Worm (Caenorhabditis elegans): ENCODE results near the gene T12A7.10.
A peak's percentile ranks its signal among the peaks of the same experiment; 100 is the strongest.

The T12A7.10 gene

ce11 chrIV:11760700-11761459, 6.0 kb upstream of the T12A7.10 start, which contains the start of gene T12A7.2:
Gene T12A7.2 (minus strand): TSS chrIV:11761111.
- TF ChIP-seq F13H6.1 (tag; optimal IDR thresholded peaks at IDR 0.05) (peak; percentile 36), ceh-16 (tag; optimal IDR thresholded peaks at IDR 0.05) (no peak), sma-9 (GFP tag; optimal IDR thresholded peaks at IDR 0.05) (peak; percentile 35), sma-9 (tag; optimal IDR thresholded peaks at IDR 0.05) (no peak), aly-2 (tag; optimal IDR thresholded peaks at IDR 0.05) (no peak), ztf-11 (tag; optimal IDR thresholded peaks at IDR 0.05) (no peak), mbf-1 (tag; optimal IDR thresholded peaks at IDR 0.05) (no peak), ZK546.5 (tag; optimal IDR thresholded peaks at IDR 0.05) (no peak), lin-13 (GFP tag; optimal IDR thresholded peaks at IDR 0.05) (no peak), unc-55 (GFP tag; optimal IDR thresholded peaks at IDR 0.05) (peak; percentile 54)

- TF ChIP-seq aly-2 (tag; optimal IDR thresholded peaks at IDR 0.05) (no peak), mbf-1 (tag; optimal IDR thresholded peaks at IDR 0.05) (no peak), elt-1 (tag; optimal IDR thresholded peaks at IDR 0.05) (no peak), Y55F3AM.14 (GFP tag; optimal IDR thresholded peaks at IDR 0.05) (no peak), C34F6.9 (tag; optimal IDR thresholded peaks at IDR 0.05) (peak; percentile 15), lsy-2 (tag; optimal IDR thresholded peaks at IDR 0.05) (peak in 1 of 2 experiments; percentile 49), nhr-10 (tag; optimal IDR thresholded peaks at IDR 0.05) (no peak), crh-2 (tag; optimal IDR thresholded peaks at IDR 0.05) (peak; percentile 29), ztf-4 (tag; optimal IDR thresholded peaks at IDR 0.05) (no peak), nhr-6 (tag; optimal IDR thresholded peaks at IDR 0.05) (peak; percentile 8), F13H6.1 (tag; optimal IDR thresholded peaks at IDR 0.05) (no peak), unc-55 (GFP tag; optimal IDR thresholded peaks at IDR 0.05) (peak; percentile 10), ceh-82 (tag; optimal IDR thresholded peaks at IDR 0.05) (no peak)
Measured at ce11 chrIV:11759852-11760251, 4.9 kb upstream of the T12A7.10 start.

ce11 chrIV:11755907-11756306, 1.0 kb upstream of the T12A7.10 start, which contains the start of gene T12A7.9:
Gene T12A7.9 (minus strand): TSS chrIV:11756007.
- TF ChIP-seq elt-1 (tag; optimal IDR thresholded peaks at IDR 0.05) (no peak), nhr-237 (tag; optimal IDR thresholded peaks at IDR 0.05) (no peak), nhr-77 (tag; optimal IDR thresholded peaks at IDR 0.05) (no peak), ztf-1 (GFP tag; conservative IDR thresholded peaks at IDR 0.05) (no peak), lin-13 (GFP tag; optimal IDR thresholded peaks at IDR 0.05) (no peak), unc-39 (tag; optimal IDR thresholded peaks at IDR 0.05) (no peak), sem-4 (tag; optimal IDR thresholded peaks at IDR 0.05) (no peak), lsy-2 (tag; optimal IDR thresholded peaks at IDR 0.05) (no peak), Y55F3AM.14 (GFP tag; optimal IDR thresholded peaks at IDR 0.05) (no peak), nhr-10 (tag; optimal IDR thresholded peaks at IDR 0.05) (no peak), peb-1 (tag; optimal IDR thresholded peaks at IDR 0.05) (no peak), alr-1 (tag; optimal IDR thresholded peaks at IDR 0.05) (no peak)

- TF ChIP-seq dmd-4 (tag; optimal IDR thresholded peaks at IDR 0.05) (no peak), ztf-11 (tag; optimal IDR thresholded peaks at IDR 0.05) (no peak), skn-1 (tag; optimal IDR thresholded peaks at IDR 0.05) (no peak), lsy-2 (tag; optimal IDR thresholded peaks at IDR 0.05) (no peak), ceh-82 (tag; optimal IDR thresholded peaks at IDR 0.05) (no peak), unc-62 (GFP tag; optimal IDR thresholded peaks at IDR 0.05) (no peak), nhr-10 (tag; optimal IDR thresholded peaks at IDR 0.05) (no peak), ama-1 (optimal IDR thresholded peaks at IDR 0.05) (no peak), sem-4 (tag; optimal IDR thresholded peaks at IDR 0.05) (no peak), nhr-25 (tag; optimal IDR thresholded peaks at IDR 0.05) (no peak), snpc-4 (tag; optimal IDR thresholded peaks at IDR 0.05) (no peak), unc-55 (GFP tag; optimal IDR thresholded peaks at IDR 0.05) (no peak), nhr-77 (tag; optimal IDR thresholded peaks at IDR 0.05) (no peak), elt-1 (tag; optimal IDR thresholded peaks at IDR 0.05) (no peak), crh-2 (tag; optimal IDR thresholded peaks at IDR 0.05) (no peak), F13H6.1 (tag; optimal IDR thresholded peaks at IDR 0.05) (no peak), lin-11 (tag; optimal IDR thresholded peaks at IDR 0.05) (no peak), sma-3 (GFP tag; optimal IDR thresholded peaks at IDR 0.05) (no peak), nhr-11 (tag; optimal IDR thresholded peaks at IDR 0.05) (no peak)
Measured at ce11 chrIV:11754328-11754727, 575 bp downstream of the T12A7.10 start, which contains the start of gene scl-18. Gene scl-18 (minus strand): TSS chrIV:11754428.
